Fruit fly (Drosophila melanogaster): ENCODE results near the gene mthl5.

Gene mthl5

dm6 chr3R:11849378-11850249 lies 37.4 kb downstream of the mthl5 start (continued):
- TF ChIP-seq luna (GFP tag; optimal IDR thresholded peaks at IDR 0.05) (no peak), bsh (GFP tag; optimal IDR thresholded peaks at IDR 0.05) (peak; percentile 73 to 98), Blimp-1 (GFP tag; optimal IDR thresholded peaks at IDR 0.05) (peak; percentile 97), CG10321 (GFP tag; IDR thresholded peaks at IDR 0.05) (peak; percentile 37; the same call in 1 of the 2 replicates), CG1233 (GFP tag; optimal IDR thresholded peaks at IDR 0.05) (peak; percentile 82), Xrp1 (GFP tag; IDR thresholded peaks at IDR 0.05) (peak; percentile 95), tio (GFP tag; optimal IDR thresholded peaks at IDR 0.05) (peak; percentile 88), ssp (GFP tag; IDR thresholded peaks at IDR 0.05) (peak; percentile 86), Med (GFP tag) (peak; percentile 97), CG8290 (GFP tag; optimal IDR thresholded peaks at IDR 0.05) (peak; percentile 89), CG8290 (tag; optimal IDR thresholded peaks at IDR 0.05) (peak; percentile 63 to 89), HHEX (GFP tag; optimal IDR thresholded peaks at IDR 0.05) (peak; percentile 89), zen2 (GFP tag; IDR thresholded peaks at IDR 0.05; ENCODE audit: partially characterized antibody) (no peak), CG6791 (GFP tag; IDR thresholded peaks at IDR 0.05; ENCODE audit: partially characterized antibody) (no peak; the same call in 2 of the 3 replicates), cato (GFP tag; optimal IDR thresholded peaks at IDR 0.05; ENCODE audit: borderline replicate concordance) (peak; percentile 76), amos (GFP tag; IDR thresholded peaks at IDR 0.05; ENCODE audit: partially characterized antibody) (no peak), CG2199 (GFP tag; IDR thresholded peaks at IDR 0.05) (peak; percentile 95), CG10543 (GFP tag; optimal IDR thresholded peaks at IDR 0.05) (peak; percentile 32), CG6175 (GFP tag; IDR thresholded peaks at IDR 0.05) (no peak; the same call in 2 of the 3 replicates), danr (GFP tag; IDR thresholded peaks at IDR 0.05) (peak; percentile 83), CG4617 (GFP tag; optimal IDR thresholded peaks at IDR 0.05; ENCODE audit: borderline replicate concordance) (peak; percentile 74), wdn (GFP tag; IDR thresholded peaks at IDR 0.05) (no peak), pan (optimal IDR thresholded peaks at IDR 0.05) (no peak), pan (GFP tag; optimal IDR thresholded peaks at IDR 0.05 in 1 of 2, IDR thresholded peaks at IDR 0.05 in 1 of 2) (peak in 1 of 2 experiments; percentile 88), gcm (GFP tag; optimal IDR thresholded peaks at IDR 0.05) (peak; percentile 86), en (GFP tag; optimal IDR thresholded peaks at IDR 0.05) (peak; percentile 78), CG11696 (GFP tag; IDR thresholded peaks at IDR 0.05) (peak; percentile 49; the same call in 1 of the 2 replicates), Elba2 (GFP tag; optimal IDR thresholded peaks at IDR 0.05) (no peak), CG12155 (GFP tag; optimal IDR thresholded peaks at IDR 0.05) (peak; percentile 58), zfh2 (GFP tag; optimal IDR thresholded peaks at IDR 0.05) (no peak), Dll (GFP tag; IDR thresholded peaks at IDR 0.05; ENCODE audit: partially characterized antibody) (no peak), Bteb2 (GFP tag; optimal IDR thresholded peaks at IDR 0.05) (peak; percentile 63), CG12071 (GFP tag; optimal IDR thresholded peaks at IDR 0.05) (peak; percentile 89), pita (GFP tag; optimal IDR thresholded peaks at IDR 0.05) (no peak), CG14965 (GFP tag; optimal IDR thresholded peaks at IDR 0.05; ENCODE audit: borderline replicate concordance) (peak; percentile 69), ind (GFP tag; optimal IDR thresholded peaks at IDR 0.05) (peak; percentile 89), Mrtf (GFP tag; IDR thresholded peaks at IDR 0.05) (peak; percentile 86), corto (GFP tag; optimal IDR thresholded peaks at IDR 0.05) (no peak), eve (GFP tag; optimal IDR thresholded peaks at IDR 0.05) (peak in 1 of 2 experiments; percentile 95), Trl (optimal IDR thresholded peaks at IDR 0.05) (no peak), Trl (GFP tag; optimal IDR thresholded peaks at IDR 0.05) (peak; percentile 92), CG1529 (GFP tag; optimal IDR thresholded peaks at IDR 0.05) (peak; percentile 93), tll (GFP tag; optimal IDR thresholded peaks at IDR 0.05) (no peak), CG3065 (GFP tag; optimal IDR thresholded peaks at IDR 0.05) (peak; percentile 86), slbo (GFP tag; IDR thresholded peaks at IDR 0.05) (peak; percentile 54; the same call in 1 of the 2 replicates), gem (tag; optimal IDR thresholded peaks at IDR 0.05) (peak; percentile 94), sug (tag; optimal IDR thresholded peaks at IDR 0.05) (peak; percentile 33), cad (GFP tag; optimal IDR thresholded peaks at IDR 0.05) (no peak), CG9817 (tag; optimal IDR thresholded peaks at IDR 0.05) (peak; percentile 66)

Measured in whole organism, embryonic.